Fruit fly (Drosophila melanogaster) whole organism, prepupa: Measurements from ENCODE around the gene CG9672.
A peak's percentile ranks its signal among the peaks of the same experiment; 100 is the strongest.

Source experiments
- CG10631 ChIP-seq: fragments of 200-800 bp; sonication (Bioruptor generic); optimal IDR thresholded peaks from 2 replicates; lab custom pipeline; 2016; ENCODE audit warnings: missing biosample characterization, missing genetic modification characterization
- CG10669 ChIP-seq: fragments of 200-800 bp; sonication (Bioruptor generic); optimal IDR thresholded peaks from 3 replicates; lab custom pipeline; 2018; ENCODE audit warnings: missing biosample characterization, mild to moderate bottlenecking, missing genetic modification characterization, moderate library complexity
- CG11294 ChIP-seq: fragments of 200-800 bp; sonication (Bioruptor generic); IDR thresholded peaks from 2 replicates; pipeline ENCODE4 v1.3.6; 2022; ENCODE audit warnings: missing biosample characterization, missing genetic modification characterization
- CG15336 ChIP-seq: fragments of 200-800 bp; sonication (Bioruptor generic); IDR thresholded peaks from 2 replicates; pipeline ENCODE4 v1.3.6; 2022; ENCODE audit warnings: missing biosample characterization, missing genetic modification characterization
- CG1621 ChIP-seq: fragments of 200-800 bp; sonication (Bioruptor generic); optimal IDR thresholded peaks from 3 replicates; lab custom pipeline; 2018; ENCODE audit warnings: missing biosample characterization, mild to moderate bottlenecking, missing genetic modification characterization
- CG16779 ChIP-seq: fragments of 200-800 bp; sonication (Bioruptor generic); optimal IDR thresholded peaks from 3 replicates; lab custom pipeline; 2017; ENCODE audit warnings: missing biosample characterization, mild to moderate bottlenecking, missing genetic modification characterization
- CG3032 ChIP-seq: fragments of 200-800 bp; optimal IDR thresholded peaks from 2 replicates; lab custom pipeline; 2019; ENCODE audit warnings: missing biosample characterization, mild to moderate bottlenecking, missing genetic modification characterization, moderate library complexity
- CG34406 ChIP-seq: fragments of 200-800 bp; sonication (Bioruptor generic); optimal IDR thresholded peaks from 3 replicates; lab custom pipeline; 2016; ENCODE audit warnings: missing biosample characterization, missing genetic modification characterization
- CG3919 ChIP-seq: fragments of 200-800 bp; sonication (Bioruptor generic); optimal IDR thresholded peaks from 3 replicates; lab custom pipeline; 2016; ENCODE audit warnings: missing biosample characterization, missing genetic modification characterization
- CG4318 ChIP-seq: fragments of 200-800 bp; sonication (Bioruptor generic); optimal IDR thresholded peaks from 3 replicates; lab custom pipeline; 2017; ENCODE audit warnings: missing biosample characterization, mild to moderate bottlenecking, missing genetic modification characterization
- CG6276 ChIP-seq: fragments of 200-800 bp; sonication (Bioruptor generic); optimal IDR thresholded peaks from 2 replicates; lab custom pipeline; 2017; ENCODE audit warnings: missing biosample characterization, mild to moderate bottlenecking, missing genetic modification characterization
- CG6792 ChIP-seq: fragments of 200-800 bp; sonication (Bioruptor generic); optimal IDR thresholded peaks from 3 replicates; lab custom pipeline; 2016; ENCODE audit warnings: missing biosample characterization, missing genetic modification characterization
- CG6808 ChIP-seq: fragments of 200-800 bp; sonication (Bioruptor generic); optimal IDR thresholded peaks from 3 replicates; lab custom pipeline; 2017; ENCODE audit warnings: missing biosample characterization, missing genetic modification characterization, mild to moderate bottlenecking, moderate library complexity, missing genetic modification reagents
- CG6854 ChIP-seq: fragments of 200-800 bp; sonication (Bioruptor generic); optimal IDR thresholded peaks from 2 replicates; lab custom pipeline; 2017; ENCODE audit warnings: missing biosample characterization, mild to moderate bottlenecking, missing genetic modification characterization
- CG7368 ChIP-seq: fragments of 200-800 bp; sonication (Bioruptor generic); optimal IDR thresholded peaks from 3 replicates; lab custom pipeline; 2016; ENCODE audit warnings: missing biosample characterization, missing genetic modification characterization
- CG8632 ChIP-seq: fragments of 200-800 bp; sonication (Bioruptor generic); optimal IDR thresholded peaks from 3 replicates; lab custom pipeline; 2016; ENCODE audit warnings: missing biosample characterization, missing genetic modification characterization
- CG9139 ChIP-seq: fragments of 200-800 bp; sonication (Bioruptor generic); optimal IDR thresholded peaks from 3 replicates; lab custom pipeline; 2017; ENCODE audit warnings: missing biosample characterization, mild to moderate bottlenecking, missing genetic modification characterization
- Eip78C ChIP-seq: fragments of 200-800 bp; sonication (Bioruptor generic); peaks from one replicate; lab custom pipeline; 2016; ENCODE audit warnings: missing biosample characterization, missing genetic modification characterization
- Eip93F ChIP-seq: fragments of 200-800 bp; sonication (Bioruptor generic); optimal IDR thresholded peaks from 2 replicates; lab custom pipeline; 2016; ENCODE audit warnings: missing biosample characterization, mild to moderate bottlenecking, missing genetic modification characterization
- Ets21C ChIP-seq: fragments of 200-800 bp; sonication (Bioruptor generic); optimal IDR thresholded peaks from 3 replicates; lab custom pipeline; 2016; ENCODE audit warnings: missing biosample characterization, missing genetic modification characterization
- Ets96B ChIP-seq: fragments of 200-800 bp; optimal IDR thresholded peaks from 2 replicates; lab custom pipeline; 2019; ENCODE audit warnings: missing biosample characterization, mild to moderate bottlenecking, missing genetic modification characterization, moderate library complexity
- Gug ChIP-seq: fragments of 200-800 bp; sonication (Bioruptor generic); IDR thresholded peaks from 2 replicates; pipeline ENCODE4 v1.3.6; 2022; ENCODE audit warnings: missing biosample characterization, missing genetic modification characterization
- Hr39 ChIP-seq: fragments of 200-800 bp; sonication (Bioruptor generic); optimal IDR thresholded peaks from 2 replicates; lab custom pipeline; 2016; ENCODE audit warnings: missing biosample characterization, missing genetic modification characterization
- Hr4 ChIP-seq: fragments of 200-800 bp; sonication (Bioruptor generic); optimal IDR thresholded peaks from 3 replicates; lab custom pipeline; 2016; ENCODE audit warnings: missing biosample characterization, missing genetic modification characterization
- Lpt ChIP-seq: fragments of 200-800 bp; sonication (Bioruptor generic); optimal IDR thresholded peaks from 3 replicates; lab custom pipeline; 2016; ENCODE audit warnings: missing biosample characterization, missing genetic modification characterization
- Met ChIP-seq: fragments of 200-800 bp; sonication (Bioruptor generic); optimal IDR thresholded peaks from 3 replicates; lab custom pipeline; 2016; ENCODE audit warnings: missing biosample characterization, missing genetic modification characterization
- OdsH ChIP-seq: fragments of 200-800 bp; sonication (Bioruptor generic); optimal IDR thresholded peaks from 3 replicates; lab custom pipeline; 2016; ENCODE audit warnings: missing biosample characterization, missing genetic modification characterization
- Smox ChIP-seq: fragments of 200-800 bp; sonication (Bioruptor generic); optimal IDR thresholded peaks from 3 replicates; lab custom pipeline; 2016; ENCODE audit warnings: missing biosample characterization, missing genetic modification characterization
- Sox14 ChIP-seq: fragments of 200-800 bp; sonication (Bioruptor generic); optimal IDR thresholded peaks from 3 replicates; lab custom pipeline; 2016; ENCODE audit warnings: missing biosample characterization, missing genetic modification characterization
- Sox15 ChIP-seq: fragments of 200-800 bp; sonication (Bioruptor generic); optimal IDR thresholded peaks from 3 replicates; lab custom pipeline; 2016; ENCODE audit warnings: missing biosample characterization, missing genetic modification characterization
- achi ChIP-seq: fragments of 200-800 bp; sonication (Bioruptor generic); optimal IDR thresholded peaks from 3 replicates; lab custom pipeline; 2016; ENCODE audit warnings: missing biosample characterization, missing genetic modification characterization
- acj6 ChIP-seq: fragments of 200-800 bp; sonication (Bioruptor generic); optimal IDR thresholded peaks from 3 replicates; lab custom pipeline; 2016; ENCODE audit warnings: missing biosample characterization, missing genetic modification characterization
- dac ChIP-seq: fragments of 200-800 bp; sonication (Bioruptor generic); optimal IDR thresholded peaks from 2 replicates; lab custom pipeline; 2017; ENCODE audit warnings: missing biosample characterization, mild to moderate bottlenecking, missing genetic modification characterization
- dsx ChIP-seq: fragments of 200-800 bp; optimal IDR thresholded peaks from 3 replicates; lab custom pipeline; 2019; ENCODE audit warnings: missing biosample characterization, mild to moderate bottlenecking, missing genetic modification characterization, moderate library complexity; ENCODE audit not compliant: poor library complexity, severe bottlenecking
- eg ChIP-seq: fragments of 200-800 bp; sonication (Bioruptor generic); IDR thresholded peaks from 3 replicates; pipeline ENCODE4 v1.3.6; 2022; ENCODE audit warnings: missing biosample characterization, missing genetic modification characterization
- fd59A ChIP-seq: fragments of 200-800 bp; sonication (Bioruptor generic); optimal IDR thresholded peaks from 2 replicates; lab custom pipeline; 2017; ENCODE audit warnings: missing biosample characterization, mild to moderate bottlenecking, missing genetic modification characterization, missing genetic modification reagents
- fd85E ChIP-seq: fragments of 200-800 bp; sonication (Bioruptor generic); optimal IDR thresholded peaks from 3 replicates; lab custom pipeline; 2016; ENCODE audit warnings: missing biosample characterization, missing genetic modification characterization
- fkh ChIP-seq: fragments of 200-800 bp; sonication (Bioruptor generic); optimal IDR thresholded peaks from 3 replicates; lab custom pipeline; 2017; ENCODE audit warnings: missing biosample characterization, mild to moderate bottlenecking, missing genetic modification characterization, moderate library complexity
- lz ChIP-seq: fragments of 200-800 bp; sonication (Bioruptor generic); optimal IDR thresholded peaks from 3 replicates; lab custom pipeline; 2016; ENCODE audit warnings: missing biosample characterization, missing genetic modification characterization
- pdm3 ChIP-seq: fragments of 200-800 bp; sonication (Bioruptor generic); optimal IDR thresholded peaks from 3 replicates; lab custom pipeline; 2016; ENCODE audit warnings: missing biosample characterization, missing genetic modification characterization
- salr ChIP-seq, 2 experiments: fragments of 200-800 bp; sonication (Bioruptor generic); optimal IDR thresholded peaks; 3 replicates each; lab custom pipeline; 2016 to 2018; ENCODE audit warnings: missing biosample characterization in 2 of 2, missing genetic modification characterization in 2 of 2, mild to moderate bottlenecking in 1 of 2
- spab ChIP-seq: fragments of 200-800 bp; sonication (Bioruptor generic); optimal IDR thresholded peaks from 2 replicates; lab custom pipeline; 2017; ENCODE audit warnings: missing biosample characterization, mild to moderate bottlenecking, missing genetic modification characterization, missing genetic modification reagents
- ss ChIP-seq, 2 experiments: fragments of 200-800 bp; sonication (Bioruptor generic); optimal IDR thresholded peaks; 2 replicates in 1 of 2; 3 replicates in 1 of 2; lab custom pipeline; 2017 to 2018; ENCODE audit warnings: mild to moderate bottlenecking in 2 of 2, missing biosample characterization in 2 of 2, missing genetic modification characterization in 2 of 2, moderate library complexity in 1 of 2
- topi ChIP-seq: fragments of 200-800 bp; sonication (Bioruptor generic); optimal IDR thresholded peaks from 3 replicates; lab custom pipeline; 2016; ENCODE audit warnings: missing biosample characterization, missing genetic modification characterization
- vri ChIP-seq: fragments of 200-800 bp; sonication (Bioruptor generic); optimal IDR thresholded peaks from 3 replicates; lab custom pipeline; 2016; ENCODE audit warnings: missing biosample characterization, mild to moderate bottlenecking, missing genetic modification characterization

Gene CG9672

dm6 chrX:16751579-16752156 lies 45.0 kb upstream of the CG9672 start, which contains the start of gene goe (continued):
- TF ChIP-seq CG1621 (no peak), CG7368 (GFP tag; lab: Kevin White, UChicago) (peak; percentile 35), salr (GFP tag; optimal IDR thresholded peaks at IDR 0.05; lab: Kevin White, UChicago) (peak in 1 of 2 experiments; percentile 8), Eip93F (no peak), CG8632 (peak; percentile 39), CG3032 (peak; percentile 37), OdsH (GFP tag; lab: Kevin White, UChicago) (peak; percentile 60), CG10669 (GFP tag; lab: Kevin White, UChicago) (no peak), CG10631 (GFP tag; lab: Kevin White, UChicago) (peak; percentile 55), dsx (no peak), CG6276 (no peak), CG4318 (GFP tag; lab: Kevin White, UChicago) (no peak), Sox14 (GFP tag; lab: Kevin White, UChicago) (peak; percentile 68), eg (GFP tag; lab: Robert Waterston, UW) (peak; percentile 58; the same call in 2 of the 3 replicates), CG6854 (GFP tag; lab: Kevin White, UChicago) (peak; percentile 40), achi (GFP tag; lab: Kevin White, UChicago) (peak; percentile 49), CG15336 (no peak), Gug (peak; percentile 27; the same call in 1 of the 2 replicates), Hr39 (GFP tag; lab: Kevin White, UChicago) (peak; percentile 81), CG6792 (GFP tag; lab: Kevin White, UChicago) (peak; percentile 65), Eip78C (peak; percentile 83), fkh (no peak), Smox (GFP tag; lab: Kevin White, UChicago) (peak; percentile 60), fd59A (GFP tag; lab: Kevin White, UChicago) (no peak), CG3919 (GFP tag; lab: Kevin White, UChicago) (peak; percentile 43), Met (GFP tag; lab: Kevin White, UChicago) (peak; percentile 68)

dm6 chrX:16750712-16751578 lies 44.3 kb upstream of the CG9672 start:
- peak; percentile 62 for TF ChIP-seq fd85E (GFP tag; lab: Kevin White, UChicago)
- TF ChIP-seq vri: peak; percentile 64
- peak; percentile 82 for TF ChIP-seq CG10669 (GFP tag; lab: Kevin White, UChicago)
- peak; percentile 89 for TF ChIP-seq topi (GFP tag; lab: Kevin White, UChicago)
- TF ChIP-seq Ets96B: peak; percentile 85
- TF ChIP-seq CG16779 (tag; lab: Kevin White, UChicago): peak; percentile 94
- peak; percentile 87 for TF ChIP-seq Smox (GFP tag; lab: Kevin White, UChicago)
- peak; percentile 95 for TF ChIP-seq CG9139 (GFP tag; lab: Kevin White, UChicago)
- peak; percentile 67 for TF ChIP-seq CG7368 (GFP tag; lab: Kevin White, UChicago)
- peak; percentile 82 for TF ChIP-seq pdm3
- TF ChIP-seq acj6: peak; percentile 85
- peak; percentile 81 for TF ChIP-seq CG10631 (GFP tag; lab: Kevin White, UChicago)
- peak; percentile 91 for TF ChIP-seq Lpt (GFP tag; lab: Kevin White, UChicago)
- peak; percentile 80 for TF ChIP-seq Hr4 (GFP tag; lab: Kevin White, UChicago)
- peak; percentile 91 for TF ChIP-seq CG3032
- peak; percentile 88 for TF ChIP-seq eg (GFP tag; lab: Robert Waterston, UW)
- TF ChIP-seq fkh: peak; percentile 1
- peak; percentile 71 for TF ChIP-seq Sox14 (GFP tag; lab: Kevin White, UChicago)
- TF ChIP-seq CG11294 (GFP tag; lab: Robert Waterston, UW): peak; percentile 31; the same call in 1 of the 2 replicates
- peak; percentile 80 for TF ChIP-seq dac (GFP tag; lab: Kevin White, UChicago)
- peak; percentile 87 for TF ChIP-seq lz (GFP tag; lab: Kevin White, UChicago)
- TF ChIP-seq CG8632: peak; percentile 83
- peak; percentile 97 for TF ChIP-seq Eip78C
- peak; percentile 88 for TF ChIP-seq dsx
- peak; percentile 91 for TF ChIP-seq spab (GFP tag; lab: Kevin White, UChicago)
- TF ChIP-seq CG4318 (GFP tag; lab: Kevin White, UChicago): peak; percentile 61
- TF ChIP-seq CG6808 (GFP tag; lab: Kevin White, UChicago): peak; percentile 96
- TF ChIP-seq Sox15: peak; percentile 61
- TF ChIP-seq Ets21C (GFP tag; lab: Kevin White, UChicago): peak; percentile 60
- TF ChIP-seq achi (GFP tag; lab: Kevin White, UChicago): peak; percentile 85
- peak; percentile 99 for TF ChIP-seq ss (GFP tag; optimal IDR thresholded peaks at IDR 0.05; lab: Kevin White, UChicago)
- peak; percentile 88 for TF ChIP-seq CG34406 (GFP tag; lab: Kevin White, UChicago)
- peak; percentile 64 for TF ChIP-seq Gug
- TF ChIP-seq CG6792 (GFP tag; lab: Kevin White, UChicago): peak; percentile 84
